6 worm cellular contexts compared by ENCODE assay signal in the genomic region with DNA sequence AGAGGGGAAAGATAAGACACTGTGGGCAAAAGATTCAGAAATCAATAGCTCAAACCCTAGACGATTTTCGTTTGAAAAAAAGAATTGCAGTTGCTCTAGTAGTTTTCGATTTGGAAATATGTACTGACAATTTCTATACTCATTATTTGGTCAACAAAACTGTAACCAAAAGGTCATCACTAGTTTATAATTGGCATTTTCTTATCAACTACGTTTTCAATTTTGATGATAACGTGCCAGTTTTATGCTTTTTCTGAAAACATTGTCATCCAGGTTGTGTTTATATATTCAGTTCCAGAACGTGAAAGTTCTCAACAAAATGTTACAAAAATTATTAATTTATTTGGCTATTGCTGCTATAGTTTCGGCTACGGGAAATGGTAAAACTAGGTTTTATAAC.
A peak's percentile ranks its signal among the peaks of the same experiment; 100 is the strongest.
TF ChIP-seq lines count a peak whose summit lies in the region.

A gene (plus strand): TSS at position 245 of the 400 bp plus-strand sequence.

TF ChIP-seq in whole organism, L1 larva, 84 proteins besides CTCF, POLR2A, EP300 and RAD21:
- TF ChIP-seq hpl-2 (GFP tag; optimal IDR thresholded peaks at IDR 0.05; lab: Kevin White, UChicago) = no peak
- TF ChIP-seq egl-13 (tag; optimal IDR thresholded peaks at IDR 0.05; lab: Kevin White, UChicago) = no peak
- TF ChIP-seq elt-2 (tag; optimal IDR thresholded peaks at IDR 0.05; lab: Kevin White, UChicago) = peak; percentile 65
TF ChIP-seq in whole organism, L1 larva: peak in this region for 1.

TF ChIP-seq in whole organism, L2 larva, 48 proteins besides CTCF, POLR2A, EP300 and RAD21:
- TF ChIP-seq nhr-25 (tag; optimal IDR thresholded peaks at IDR 0.05; lab: Kevin White, UChicago) (no peak), sma-3 (GFP tag; optimal IDR thresholded peaks at IDR 0.05; lab: Kevin White, UChicago) (no peak), snpc-4 (tag; optimal IDR thresholded peaks at IDR 0.05; lab: Kevin White, UChicago) (no peak), fos-1 (tag; optimal IDR thresholded peaks at IDR 0.05; lab: Kevin White, UChicago) (peak; percentile 86), nhr-12 (tag; optimal IDR thresholded peaks at IDR 0.05; lab: Kevin White, UChicago) (no peak), zag-1 (tag; optimal IDR thresholded peaks at IDR 0.05; lab: Kevin White, UChicago) (no peak), lin-11 (tag; optimal IDR thresholded peaks at IDR 0.05; lab: Kevin White, UChicago) (no peak), elt-3 (tag; optimal IDR thresholded peaks at IDR 0.05; lab: Kevin White, UChicago) (no peak), skn-1 (tag; optimal IDR thresholded peaks at IDR 0.05; lab: Kevin White, UChicago) (peak; percentile 43), sma-9 (GFP tag; optimal IDR thresholded peaks at IDR 0.05; lab: Kevin White, UChicago) (peak; percentile 25), sma-9 (tag; optimal IDR thresholded peaks at IDR 0.05; lab: Kevin White, UChicago) (no peak)

TF ChIP-seq in whole organism, L3 larva, 47 proteins besides CTCF, POLR2A, EP300 and RAD21:
- TF ChIP-seq pqm-1 (tag; optimal IDR thresholded peaks at IDR 0.05; lab: Kevin White, UChicago) (peak; percentile 20), elt-2 (tag; optimal IDR thresholded peaks at IDR 0.05; lab: Kevin White, UChicago) (peak; percentile 78), ztf-11 (tag; optimal IDR thresholded peaks at IDR 0.05; lab: Kevin White, UChicago) (no peak), unc-62 (GFP tag; optimal IDR thresholded peaks at IDR 0.05; lab: Kevin White, UChicago) (no peak), skn-1 (tag; optimal IDR thresholded peaks at IDR 0.05; lab: Kevin White, UChicago) (peak; percentile 2)

TF ChIP-seq in whole organism, L4 larva, 104 proteins besides CTCF, POLR2A, EP300 and RAD21:
- TF ChIP-seq nhr-28 (tag; optimal IDR thresholded peaks at IDR 0.05; lab: Kevin White, UChicago) (peak; percentile 62), ceh-62 (tag; optimal IDR thresholded peaks at IDR 0.05; lab: Kevin White, UChicago) (no peak), nhr-6 (tag; optimal IDR thresholded peaks at IDR 0.05; lab: Kevin White, UChicago) (peak; percentile 82), dmd-6 (GFP tag; IDR thresholded peaks at IDR 0.05; lab: Robert Waterston, UW) (0 out of 2 replicates have a peak, but pooled peaks have one; percentile 20), daf-16 (GFP tag; optimal IDR thresholded peaks at IDR 0.05; lab: Kevin White, UChicago) (no peak), daf-16 (tag; optimal IDR thresholded peaks at IDR 0.05; lab: Kevin White, UChicago) (peak; percentile 94), ceh-32 (tag; optimal IDR thresholded peaks at IDR 0.05; lab: Kevin White, UChicago; ENCODE audit: poor library complexity) (no peak), pqm-1 (tag; optimal IDR thresholded peaks at IDR 0.05; lab: Kevin White, UChicago) (peak; percentile 84)
TF ChIP-seq in whole organism, L4 larva: peak in this region for 5.

TF ChIP-seq in whole organism, late embryonic, 69 proteins besides CTCF, POLR2A, EP300 and RAD21:
- TF ChIP-seq elt-2 (tag; optimal IDR thresholded peaks at IDR 0.05; lab: Kevin White, UChicago) (peak; percentile 3), fkh-10 (GFP tag; optimal IDR thresholded peaks at IDR 0.05; lab: Kevin White, UChicago) (no peak)

TF ChIP-seq in whole organism, young adult, 124 proteins besides CTCF, POLR2A, EP300 and RAD21:
- TF ChIP-seq snpc-4 (GFP tag; optimal IDR thresholded peaks at IDR 0.05; lab: Kevin White, UChicago) = no peak
- TF ChIP-seq snpc-4 (tag; optimal IDR thresholded peaks at IDR 0.05; lab: Kevin White, UChicago) = no peak
- peak; percentile 34 for TF ChIP-seq nhr-80 (tag; optimal IDR thresholded peaks at IDR 0.05; lab: Kevin White, UChicago)
